Worm (Caenorhabditis elegans): Measurements from ENCODE around the gene pcrg-1.

DNA sequence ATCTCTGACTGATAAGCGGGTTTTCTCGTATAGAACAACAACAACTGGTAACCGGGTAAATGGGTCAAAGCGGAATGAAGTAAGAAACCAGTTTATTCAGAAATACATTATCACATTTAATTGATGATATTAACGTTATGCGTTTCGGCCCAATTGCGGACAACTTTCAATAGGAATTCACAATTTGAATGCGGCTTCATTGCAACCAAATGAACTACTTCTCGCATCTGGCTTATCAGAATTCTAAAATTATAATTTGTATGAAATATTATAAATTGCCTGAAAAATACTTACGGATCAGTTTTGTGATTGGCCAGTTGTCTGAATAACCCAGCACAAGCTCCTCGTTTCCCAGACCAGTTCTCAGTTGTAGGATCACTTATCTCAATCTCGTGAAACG, 31.6 kb upstream of the pcrg-1 start, which contains the start of gene col-36:
- TF ChIP-seq lsy-2 (tag; optimal IDR thresholded peaks at IDR 0.05), result no peak
- TF ChIP-seq nhr-237 (tag; optimal IDR thresholded peaks at IDR 0.05), result no peak
- TF ChIP-seq ztf-11 (tag; optimal IDR thresholded peaks at IDR 0.05), result no peak
- no peak for TF ChIP-seq sptf-1 (tag; optimal IDR thresholded peaks at IDR 0.05)
- no peak for TF ChIP-seq ztf-4 (tag; optimal IDR thresholded peaks at IDR 0.05)
- TF ChIP-seq fkh-10 (GFP tag; optimal IDR thresholded peaks at IDR 0.05), result no peak
- no peak for TF ChIP-seq sox-4 (tag; optimal IDR thresholded peaks at IDR 0.05)
- no peak for TF ChIP-seq egl-27 (tag; optimal IDR thresholded peaks at IDR 0.05)

Data from whole organism, L1 larva.